Worm (Caenorhabditis elegans) whole organism, L4/young adult: ENCODE measurements around the gene K12G11.6.

Source experiments
- W03F9.2 ChIP-seq: fragments of 150-350 bp; optimal IDR thresholded peaks from 2 replicates; lab custom pipeline; 2014; ENCODE audit warnings: missing biosample characterization, missing genetic modification characterization
- dao-5 ChIP-seq: sonication (generic microtip); optimal IDR thresholded peaks from 2 replicates; lab custom pipeline; 2016; ENCODE audit warnings: missing genotype, missing genetic modification characterization, moderate library complexity, missing compliant biosample characterization
- him-1 ChIP-seq: sonication (generic microtip); optimal IDR thresholded peaks from 2 replicates; lab custom pipeline; 2016; ENCODE audit warnings: missing genotype, missing genetic modification reagents, missing genetic modification characterization, missing compliant biosample characterization

The K12G11.6 gene

ce11 chrV:11868142-11868541 is 26.0 kb upstream of the K12G11.6 start, which contains the start of gene R13H4.7:
TSS of gene R13H4.7 (minus strand) at chrV:11868242.
- TF ChIP-seq him-1 (tag; lab: Kevin White, UChicago) (no peak), dao-5 (no peak), W03F9.2 (no peak)

- TF ChIP-seq W03F9.2: no peak
- TF ChIP-seq him-1 (tag; lab: Kevin White, UChicago): no peak
These were observed 19.1 kb upstream of the K12G11.6 start, which contains the start of gene sulp-4 for ce11 chrV:11875060-11875459. TSS of gene sulp-4 (plus strand) at chrV:11875360.

- TF ChIP-seq him-1 (tag; lab: Kevin White, UChicago): no peak
- no peak for TF ChIP-seq W03F9.2
These were observed 17.5 kb upstream of the K12G11.6 start for ce11 chrV:11876657-11877056.

- TF ChIP-seq W03F9.2 (no peak), dao-5 (no peak), him-1 (tag; lab: Kevin White, UChicago) (no peak)
These were observed 14.4 kb upstream of the K12G11.6 start, which contains the start of gene sulp-5 for ce11 chrV:11879732-11880131. TSS of gene sulp-5 (plus strand) at chrV:11880032.

- no peak for TF ChIP-seq him-1 (tag; lab: Kevin White, UChicago)
- no peak for TF ChIP-seq dao-5
- TF ChIP-seq W03F9.2: no peak
These were observed 10.9 kb upstream of the K12G11.6 start for ce11 chrV:11883215-11883614.

- TF ChIP-seq dao-5: no peak
These were observed 9.0 kb upstream of the K12G11.6 start for ce11 chrV:11885087-11885486.

- TF ChIP-seq him-1 (tag; lab: Kevin White, UChicago): no peak
These were observed 8.2 kb upstream of the K12G11.6 start for ce11 chrV:11885939-11886338.

- no peak for TF ChIP-seq him-1 (tag; lab: Kevin White, UChicago)
- TF ChIP-seq dao-5: no peak
- no peak for TF ChIP-seq W03F9.2
These were observed 6.1 kb upstream of the K12G11.6 start, which contains the start of gene adh-1 for ce11 chrV:11887988-11888499. TSS of gene adh-1 (plus strand) at chrV:11888248.

ce11 chrV:11888656-11889055 is 5.5 kb upstream of the K12G11.6 start:
- TF ChIP-seq dao-5 (no peak), him-1 (tag; lab: Kevin White, UChicago) (no peak), W03F9.2 (no peak)

- TF ChIP-seq dao-5 (no peak), W03F9.2 (no peak), him-1 (tag; lab: Kevin White, UChicago) (no peak)
These were observed 4.8 kb upstream of the K12G11.6 start for ce11 chrV:11889115-11889935.

ce11 chrV:11891143-11891862 is 2.8 kb upstream of the K12G11.6 start, which contains the start of the genes sodh-2 and srx-76:
TSS of gene sodh-2 (minus strand) at chrV:11891243.
TSS of gene srx-76 (plus strand) at chrV:11891812.
- TF ChIP-seq him-1 (tag; lab: Kevin White, UChicago): no peak
- TF ChIP-seq W03F9.2: no peak
- TF ChIP-seq dao-5: no peak

- no peak for TF ChIP-seq dao-5
- no peak for TF ChIP-seq W03F9.2
- no peak for TF ChIP-seq him-1 (tag; lab: Kevin White, UChicago)
These were observed 2.3 kb downstream of the K12G11.6 start for ce11 chrV:11896322-11896898.

- no peak for TF ChIP-seq him-1 (tag; lab: Kevin White, UChicago)
- TF ChIP-seq dao-5: no peak
- no peak for TF ChIP-seq W03F9.2
These were observed 3.5 kb downstream of the K12G11.6 start for ce11 chrV:11897604-11898003.

- TF ChIP-seq him-1 (tag; lab: Kevin White, UChicago) (no peak), dao-5 (no peak), W03F9.2 (no peak)
These were observed 5.0 kb downstream of the K12G11.6 start, which contains the start of gene sma-1 for ce11 chrV:11899149-11899548. TSS of gene sma-1 (plus strand) at chrV:11899449.
